Fruit fly (Drosophila melanogaster) whole organism, prepupa: ENCODE measurements around the gene ddbt.

Source experiments
- CG11762 ChIP-seq: fragments of 200-800 bp; sonication (Bioruptor generic); optimal IDR thresholded peaks from 3 replicates; lab custom pipeline; 2016; ENCODE audit warnings: missing biosample characterization, missing genetic modification characterization; ENCODE audit not compliant: insufficient read depth
- CG3032 ChIP-seq: fragments of 200-800 bp; optimal IDR thresholded peaks from 2 replicates; lab custom pipeline; 2019; ENCODE audit warnings: missing biosample characterization, mild to moderate bottlenecking, missing genetic modification characterization, moderate library complexity
- CG32006 ChIP-seq: fragments of 200-800 bp; sonication (Bioruptor generic); optimal IDR thresholded peaks from 3 replicates; lab custom pipeline; 2017; ENCODE audit warnings: missing biosample characterization, mild to moderate bottlenecking, missing genetic modification characterization
- CG8632 ChIP-seq: fragments of 200-800 bp; sonication (Bioruptor generic); optimal IDR thresholded peaks from 3 replicates; lab custom pipeline; 2016; ENCODE audit warnings: missing biosample characterization, missing genetic modification characterization
- Ets96B ChIP-seq: fragments of 200-800 bp; optimal IDR thresholded peaks from 2 replicates; lab custom pipeline; 2019; ENCODE audit warnings: missing biosample characterization, mild to moderate bottlenecking, missing genetic modification characterization, moderate library complexity
- OdsH ChIP-seq: fragments of 200-800 bp; sonication (Bioruptor generic); optimal IDR thresholded peaks from 3 replicates; lab custom pipeline; 2016; ENCODE audit warnings: missing biosample characterization, missing genetic modification characterization
- Sox14 ChIP-seq: fragments of 200-800 bp; sonication (Bioruptor generic); optimal IDR thresholded peaks from 3 replicates; lab custom pipeline; 2016; ENCODE audit warnings: missing biosample characterization, missing genetic modification characterization
- dsx ChIP-seq: fragments of 200-800 bp; optimal IDR thresholded peaks from 3 replicates; lab custom pipeline; 2019; ENCODE audit warnings: missing biosample characterization, mild to moderate bottlenecking, missing genetic modification characterization, moderate library complexity; ENCODE audit not compliant: poor library complexity, severe bottlenecking

dm6 chr3L:320798-321197, 3.9 kb downstream of the ddbt start:
- TF ChIP-seq CG8632 (GFP tag; lab: Kevin White, UChicago): no peak
- no peak for TF ChIP-seq CG3032 (tag; lab: Kevin White, UChicago)
- TF ChIP-seq CG32006 (GFP tag; lab: Kevin White, UChicago): no peak
- TF ChIP-seq OdsH (GFP tag; lab: Kevin White, UChicago): no peak
- TF ChIP-seq Sox14 (GFP tag; lab: Kevin White, UChicago): no peak
- no peak for TF ChIP-seq dsx (GFP tag; lab: Kevin White, UChicago)
- no peak for TF ChIP-seq Ets96B
- no peak for TF ChIP-seq CG11762 (GFP tag; lab: Kevin White, UChicago)
